Worm (Caenorhabditis elegans) whole organism, L2 larva: Measurements from ENCODE around the gene F44B9.10.

Experiments used
- aly-2 ChIP-seq: fragments of 150-350 bp; optimal IDR thresholded peaks from 2 replicates; lab custom pipeline; 2014; ENCODE audit warnings: missing biosample characterization, missing genetic modification characterization
- ceh-82 ChIP-seq: fragments of 150-350 bp; optimal IDR thresholded peaks from 2 replicates; lab custom pipeline; 2014; ENCODE audit warnings: missing biosample characterization, missing genetic modification characterization
- dmd-4 ChIP-seq: sonication (generic microtip); optimal IDR thresholded peaks from 2 replicates; lab custom pipeline; 2017; ENCODE audit warnings: missing biosample characterization, missing genetic modification characterization
- gmeb-1 ChIP-seq: fragments of 150-350 bp; optimal IDR thresholded peaks from 2 replicates; lab custom pipeline; 2014; ENCODE audit warnings: missing biosample characterization, missing genetic modification characterization
- lin-39 ChIP-seq: fragments of 150-350 bp; optimal IDR thresholded peaks from 2 replicates; lab custom pipeline; 2014; ENCODE audit warnings: missing biosample characterization, missing genetic modification reagents, missing genetic modification characterization
- unc-55 ChIP-seq: fragments of 150-350 bp; sonication (generic microtip); optimal IDR thresholded peaks from 3 replicates; lab custom pipeline; 2014; ENCODE audit warnings: missing biosample characterization, missing genetic modification reagents, missing genetic modification characterization

DNA sequence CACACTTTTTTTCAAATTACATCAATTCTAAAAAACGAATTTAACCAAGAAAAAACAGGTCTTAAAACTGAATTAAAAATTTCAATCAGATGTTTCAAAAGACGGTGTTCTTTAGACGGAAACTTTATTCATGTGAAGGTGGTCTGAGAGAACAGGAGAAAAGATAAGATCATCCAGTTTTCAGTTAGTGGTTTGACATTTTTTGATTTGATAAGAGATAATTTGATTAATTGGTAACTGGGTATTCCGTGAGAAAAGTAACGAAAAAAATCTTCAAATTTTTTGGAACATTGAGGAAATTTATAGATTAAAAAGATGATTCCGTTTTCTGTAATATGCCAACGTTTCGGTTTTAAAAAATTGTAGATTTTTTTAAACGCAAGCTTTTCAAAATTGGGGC is 3.1 kb upstream of the F44B9.10 start:
- TF ChIP-seq gmeb-1 (tag; lab: Kevin White, UChicago) (no peak), dmd-4 (tag; lab: Kevin White, UChicago) (no peak), ceh-82 (tag; lab: Kevin White, UChicago) (no peak), aly-2 (tag; lab: Kevin White, UChicago) (no peak), lin-39 (tag; lab: Kevin White, UChicago) (no peak), unc-55 (GFP tag; lab: Kevin White, UChicago) (no peak)
